Fruit fly (Drosophila melanogaster): Measurements from ENCODE around the gene Spag1.

The Spag1 gene

dm6 chr3R:26899982-26900381, 47.6 kb upstream of the Spag1 start (continued):
- TF ChIP-seq CG3065 (GFP tag; optimal IDR thresholded peaks at IDR 0.05) = no peak
- peak; percentile 53; the same call in 1 of the 2 replicates for TF ChIP-seq HLH3B (GFP tag; IDR thresholded peaks at IDR 0.05)
- TF ChIP-seq Atf3 (GFP tag; optimal IDR thresholded peaks at IDR 0.05) = no peak
- peak; percentile 45 for TF ChIP-seq CG7839 (tag; optimal IDR thresholded peaks at IDR 0.05)
- TF ChIP-seq da (GFP tag; optimal IDR thresholded peaks at IDR 0.05) = no peak
- TF ChIP-seq tgo (GFP tag; IDR thresholded peaks at IDR 0.05) = peak; percentile 48; the same call in 2 of the 3 replicates
- no peak for TF ChIP-seq Gsc (GFP tag; IDR thresholded peaks at IDR 0.05)
- TF ChIP-seq CG8359 (GFP tag; optimal IDR thresholded peaks at IDR 0.05; ENCODE audit: borderline replicate concordance) = no peak
- no peak for TF ChIP-seq Mad (GFP tag; optimal IDR thresholded peaks at IDR 0.05)
- no peak for TF ChIP-seq CG11560 (tag; IDR thresholded peaks at IDR 0.05)
- no peak for TF ChIP-seq CG6272 (GFP tag; IDR thresholded peaks at IDR 0.05)
- no peak for TF ChIP-seq CG10147 (GFP tag; optimal IDR thresholded peaks at IDR 0.05)
- peak; percentile 86 for TF ChIP-seq vvl (GFP tag; IDR thresholded peaks at IDR 0.05)
- TF ChIP-seq CTCF (GFP tag; optimal IDR thresholded peaks at IDR 0.05) = no peak
- TF ChIP-seq CG11695 (GFP tag; IDR thresholded peaks at IDR 0.05) = no peak
- no peak for TF ChIP-seq D (optimal IDR thresholded peaks at IDR 0.05)
- TF ChIP-seq D (GFP tag; optimal IDR thresholded peaks at IDR 0.05) = peak; percentile 50
- TF ChIP-seq CG11085 (GFP tag; IDR thresholded peaks at IDR 0.05) = no peak
- TF ChIP-seq Dip3 (GFP tag; optimal IDR thresholded peaks at IDR 0.05) = no peak
- TF ChIP-seq knrl (GFP tag; IDR thresholded peaks at IDR 0.05; ENCODE audit: partially characterized antibody) = no peak
- TF ChIP-seq NC2α (GFP tag; optimal IDR thresholded peaks at IDR 0.05) = no peak
- no peak for TF ChIP-seq hbn (GFP tag; IDR thresholded peaks at IDR 0.05; ENCODE audit: partially characterized antibody)
- TF ChIP-seq CG11723 (GFP tag; optimal IDR thresholded peaks at IDR 0.05) = no peak
- TF ChIP-seq trem (tag; optimal IDR thresholded peaks at IDR 0.05) = peak; percentile 11
- no peak for TF ChIP-seq abd-A (tag; optimal IDR thresholded peaks at IDR 0.05)
- peak; percentile 11 for TF ChIP-seq lilli (GFP tag; optimal IDR thresholded peaks at IDR 0.05)
- TF ChIP-seq Ssrp (tag; optimal IDR thresholded peaks at IDR 0.05) = peak; percentile 55
- no peak for TF ChIP-seq CG14014 (GFP tag; IDR thresholded peaks at IDR 0.05)
- TF ChIP-seq Sox102F (GFP tag; optimal IDR thresholded peaks at IDR 0.05) = peak; percentile 78
- TF ChIP-seq slp2 (GFP tag; optimal IDR thresholded peaks at IDR 0.05) = no peak
- no peak for TF ChIP-seq Oaz (GFP tag; IDR thresholded peaks at IDR 0.05)
- TF ChIP-seq CG3726 (GFP tag; IDR thresholded peaks at IDR 0.05) = no peak
- no peak for TF ChIP-seq nerfin-2 (GFP tag; IDR thresholded peaks at IDR 0.05; ENCODE audit: partially characterized antibody)
- TF ChIP-seq ato (GFP tag; IDR thresholded peaks at IDR 0.05; ENCODE audit: partially characterized antibody) = no peak
- no peak for TF ChIP-seq sima (GFP tag; optimal IDR thresholded peaks at IDR 0.05)
- no peak for TF ChIP-seq CG9727 (GFP tag; optimal IDR thresholded peaks at IDR 0.05)
- TF ChIP-seq CG2129 (GFP tag; IDR thresholded peaks at IDR 0.05; ENCODE audit: partially characterized antibody) = no peak
- 0 out of 3 replicates have a peak, but pooled peaks have one; percentile 41 for TF ChIP-seq otp (GFP tag; IDR thresholded peaks at IDR 0.05)
- TF ChIP-seq CG5245 (GFP tag; optimal IDR thresholded peaks at IDR 0.05) = no peak
- TF ChIP-seq dpn (GFP tag; optimal IDR thresholded peaks at IDR 0.05) = peak in 1 of 2 experiments; percentile 44
- no peak for TF ChIP-seq CG33213 (GFP tag; optimal IDR thresholded peaks at IDR 0.05)
- 0 out of 2 replicates have a peak, but pooled peaks have one; percentile 6 for TF ChIP-seq Rfx (GFP tag; IDR thresholded peaks at IDR 0.05)
- TF ChIP-seq CG18764 (GFP tag; optimal IDR thresholded peaks at IDR 0.05) = peak; percentile 7
- no peak for TF ChIP-seq CG3838 (GFP tag; optimal IDR thresholded peaks at IDR 0.05)
- TF ChIP-seq NK7.1 (GFP tag; optimal IDR thresholded peaks at IDR 0.05) = no peak
- no peak for TF ChIP-seq MESR4 (GFP tag; optimal IDR thresholded peaks at IDR 0.05)
- no peak for TF ChIP-seq br (optimal IDR thresholded peaks at IDR 0.05)
- TF ChIP-seq CG17568 (GFP tag; optimal IDR thresholded peaks at IDR 0.05) = no peak
- no peak for TF ChIP-seq zen2 (GFP tag; IDR thresholded peaks at IDR 0.05; ENCODE audit: partially characterized antibody)
- no peak for TF ChIP-seq gcm2 (GFP tag; optimal IDR thresholded peaks at IDR 0.05)
- no peak for TF ChIP-seq YL-1 (GFP tag; optimal IDR thresholded peaks at IDR 0.05)
- no peak for TF ChIP-seq CG18011 (GFP tag; optimal IDR thresholded peaks at IDR 0.05)
- no peak for TF ChIP-seq CG12236 (GFP tag; optimal IDR thresholded peaks at IDR 0.05)
